Worm (Caenorhabditis elegans) whole organism, young adult: ENCODE results near the gene T10D4.11.

ENCODE experiments used
- B0261.1 ChIP-seq: sonication (generic microtip); optimal IDR thresholded peaks from 2 replicates; lab custom pipeline; 2016; ENCODE audit warnings: mild to moderate bottlenecking, missing genetic modification characterization, moderate library complexity, missing compliant biosample characterization
- C17E4.6 ChIP-seq: fragments of 200-800 bp; sonication (Bioruptor generic); IDR thresholded peaks from 2 replicates; pipeline ENCODE4 v1.3.6; 2022; ENCODE audit warnings: missing genetic modification reagents, missing genetic modification characterization, missing compliant biosample characterization
- F10E7.11 ChIP-seq: sonication (generic microtip); optimal IDR thresholded peaks from 2 replicates; lab custom pipeline; 2017; ENCODE audit warnings: mild to moderate bottlenecking, missing genetic modification characterization, moderate library complexity, missing compliant biosample characterization
- F33H1.4 ChIP-seq: fragments of 200-800 bp; sonication (Bioruptor generic); IDR thresholded peaks from 2 replicates; pipeline ENCODE4 v1.3.6; 2022; ENCODE audit warnings: missing genetic modification reagents, missing genetic modification characterization, missing compliant biosample characterization
- F39B2.1 ChIP-seq: fragments of 200-800 bp; sonication (Bioruptor generic); IDR thresholded peaks from 2 replicates; pipeline ENCODE4 v1.3.6; 2022; ENCODE audit warnings: missing genetic modification reagents, missing genetic modification characterization, missing compliant biosample characterization
- Y53F4B.3 ChIP-seq: fragments of 200-800 bp; sonication (Bioruptor generic); IDR thresholded peaks from 2 replicates; pipeline ENCODE4 v1.3.6; 2022; ENCODE audit warnings: missing genetic modification reagents, missing genetic modification characterization, missing compliant biosample characterization
- Y67H2A.10 ChIP-seq: fragments of 200-800 bp; sonication (Bioruptor generic); conservative IDR thresholded peaks from 2 replicates; pipeline ENCODE4 v1.3.6; 2022; ENCODE audit warnings: missing genetic modification reagents, missing genetic modification characterization, missing compliant biosample characterization
- Y79H2A.3 ChIP-seq: fragments of 200-800 bp; sonication (Bioruptor generic); conservative IDR thresholded peaks from 2 replicates; pipeline ENCODE4 v1.3.6; 2022; ENCODE audit warnings: missing genetic modification reagents, missing genetic modification characterization, missing compliant biosample characterization
- ZK185.1 ChIP-seq: sonication (generic microtip); optimal IDR thresholded peaks from 2 replicates; lab custom pipeline; 2016; ENCODE audit warnings: mild to moderate bottlenecking, missing genetic modification characterization, missing compliant biosample characterization; ENCODE audit not compliant: poor library complexity, severe bottlenecking
- akir-1 ChIP-seq: fragments of 200-800 bp; sonication (Bioruptor generic); optimal IDR thresholded peaks from 2 replicates; lab custom pipeline; 2018; ENCODE audit warnings: mild to moderate bottlenecking, missing genetic modification characterization, moderate library complexity, missing compliant biosample characterization
- athp-1 ChIP-seq: sonication (generic microtip); optimal IDR thresholded peaks from 2 replicates; lab custom pipeline; 2017; ENCODE audit warnings: mild to moderate bottlenecking, missing genetic modification characterization, missing compliant biosample characterization
- attf-6 ChIP-seq: fragments of 200-800 bp; sonication (Bioruptor generic); IDR thresholded peaks from 2 replicates; pipeline ENCODE4 v1.3.6; 2022; ENCODE audit warnings: missing genetic modification reagents, missing genetic modification characterization, missing compliant biosample characterization
- bed-1 ChIP-seq: fragments of 200-800 bp; sonication (Bioruptor generic); IDR thresholded peaks from 2 replicates; pipeline ENCODE4 v1.3.6; 2022; ENCODE audit warnings: missing genetic modification reagents, missing genetic modification characterization, missing compliant biosample characterization
- ceh-100 ChIP-seq: fragments of 200-800 bp; sonication (Bioruptor generic); IDR thresholded peaks from 2 replicates; pipeline ENCODE4 v1.3.6; 2022; ENCODE audit warnings: missing genetic modification reagents, missing genetic modification characterization, missing compliant biosample characterization
- ceh-79 ChIP-seq: sonication (generic microtip); optimal IDR thresholded peaks from 2 replicates; lab custom pipeline; 2017; ENCODE audit warnings: mild to moderate bottlenecking, missing genetic modification characterization, missing compliant biosample characterization
- dox-1 ChIP-seq: fragments of 200-800 bp; sonication (Bioruptor generic); IDR thresholded peaks from 2 replicates; pipeline ENCODE4 v1.3.6; 2022; ENCODE audit warnings: missing genetic modification reagents, missing genetic modification characterization, missing compliant biosample characterization
- dpff-1 ChIP-seq: sonication (generic microtip); optimal IDR thresholded peaks from 2 replicates; lab custom pipeline; 2017; ENCODE audit warnings: mild to moderate bottlenecking, missing genetic modification characterization, missing compliant biosample characterization
- efl-1 ChIP-seq: fragments of 150-350 bp; optimal IDR thresholded peaks from 2 replicates; lab custom pipeline; 2014; ENCODE audit warnings: missing biosample characterization, missing genetic modification reagents, missing genetic modification characterization
- egl-18 ChIP-seq: fragments of 200-800 bp; sonication (Bioruptor generic); IDR thresholded peaks from 2 replicates; pipeline ENCODE4 v1.3.6; 2022; ENCODE audit warnings: missing genetic modification reagents, missing genetic modification characterization, missing compliant biosample characterization
- fkh-3 ChIP-seq: sonication (generic microtip); optimal IDR thresholded peaks from 2 replicates; lab custom pipeline; 2016; ENCODE audit warnings: mild to moderate bottlenecking, missing genetic modification characterization, missing compliant biosample characterization
- him-1 ChIP-seq: sonication (generic microtip); optimal IDR thresholded peaks from 2 replicates; lab custom pipeline; 2016; ENCODE audit warnings: missing genotype, missing genetic modification reagents, missing genetic modification characterization, missing compliant biosample characterization
- lag-1 ChIP-seq: fragments of 200-800 bp; sonication (Bioruptor generic); IDR thresholded peaks from 2 replicates; pipeline ENCODE4 v1.3.6; 2022; ENCODE audit warnings: missing genetic modification reagents, missing genetic modification characterization, missing compliant biosample characterization
- lin-26 ChIP-seq: fragments of 200-800 bp; sonication (Bioruptor generic); IDR thresholded peaks from 2 replicates; pipeline ENCODE4 v1.3.6; 2022; ENCODE audit warnings: missing genetic modification reagents, missing genetic modification characterization, missing compliant biosample characterization
- madf-10 ChIP-seq: sonication (generic microtip); optimal IDR thresholded peaks from 2 replicates; lab custom pipeline; 2016; ENCODE audit warnings: mild to moderate bottlenecking, missing genetic modification characterization, missing compliant biosample characterization
- madf-3 ChIP-seq: fragments of 200-800 bp; sonication (Bioruptor generic); IDR thresholded peaks from 2 replicates; pipeline ENCODE4 v1.3.6; 2022; ENCODE audit warnings: missing genetic modification reagents, missing genetic modification characterization, missing compliant biosample characterization
- madf-8 ChIP-seq: fragments of 200-800 bp; sonication (Bioruptor generic); conservative IDR thresholded peaks from 2 replicates; pipeline ENCODE4 v1.3.6; 2022; ENCODE audit warnings: missing genetic modification reagents, missing genetic modification characterization, missing compliant biosample characterization
- mcd-1 ChIP-seq: fragments of 200-800 bp; sonication (Bioruptor generic); IDR thresholded peaks from 2 replicates; pipeline ENCODE4 v1.3.6; 2022; ENCODE audit warnings: missing genetic modification reagents, missing genetic modification characterization, missing compliant biosample characterization
- mxl-1 ChIP-seq: sonication (generic microtip); optimal IDR thresholded peaks from 2 replicates; lab custom pipeline; 2016; ENCODE audit warnings: missing genetic modification characterization, missing compliant biosample characterization
- nfya-2 ChIP-seq: fragments of 200-800 bp; sonication (Bioruptor generic); IDR thresholded peaks from 2 replicates; pipeline ENCODE4 v1.3.6; 2022; ENCODE audit warnings: missing genetic modification reagents, missing genetic modification characterization, missing compliant biosample characterization
- nfyb-1 ChIP-seq: fragments of 200-800 bp; sonication (Bioruptor generic); IDR thresholded peaks from 2 replicates; pipeline ENCODE4 v1.3.6; 2022; ENCODE audit warnings: missing genetic modification reagents, missing genetic modification characterization, missing compliant biosample characterization
- nhr-179 ChIP-seq: sonication (generic microtip); optimal IDR thresholded peaks from 2 replicates; lab custom pipeline; 2016; ENCODE audit warnings: mild to moderate bottlenecking, missing genetic modification characterization, missing compliant biosample characterization
- nhr-27 ChIP-seq: fragments of 200-800 bp; sonication (Bioruptor generic); optimal IDR thresholded peaks from 2 replicates; lab custom pipeline; 2018; ENCODE audit warnings: mild to moderate bottlenecking, missing genetic modification characterization, moderate library complexity, missing compliant biosample characterization
- pbrm-1 ChIP-seq: fragments of 200-800 bp; sonication (Bioruptor generic); IDR thresholded peaks from 2 replicates; pipeline ENCODE4 v1.3.6; 2022; ENCODE audit warnings: missing genetic modification reagents, missing genetic modification characterization, missing compliant biosample characterization
- pha-4 ChIP-seq: fragments of 150-350 bp; sonication (generic microtip); optimal IDR thresholded peaks from 2 replicates; lab custom pipeline; 2014; ENCODE audit warnings: missing biosample characterization, missing genetic modification reagents, missing genetic modification characterization
- rcor-1 ChIP-seq: fragments of 200-800 bp; sonication (Bioruptor generic); IDR thresholded peaks from 2 replicates; pipeline ENCODE4 v1.3.6; 2022; ENCODE audit warnings: missing genetic modification reagents, missing genetic modification characterization, missing compliant biosample characterization
- snpc-1.1 ChIP-seq: sonication (generic microtip); optimal IDR thresholded peaks from 2 replicates; lab custom pipeline; 2017; ENCODE audit warnings: missing genetic modification characterization, mild to moderate bottlenecking, missing compliant biosample characterization, antibody characterized with exemption, moderate library complexity, missing genotype, missing genetic modification reagents; ENCODE audit not compliant: insufficient read depth
- somi-1 ChIP-seq: fragments of 200-800 bp; sonication (Bioruptor generic); optimal IDR thresholded peaks from 2 replicates; lab custom pipeline; 2018; ENCODE audit warnings: mild to moderate bottlenecking, missing genetic modification characterization, missing compliant biosample characterization
- sptf-2 ChIP-seq: fragments of 200-800 bp; sonication (Bioruptor generic); optimal IDR thresholded peaks from 2 replicates; lab custom pipeline; 2018; ENCODE audit warnings: mild to moderate bottlenecking, missing genetic modification characterization, missing compliant biosample characterization
- tlf-1 ChIP-seq: fragments of 200-800 bp; sonication (Bioruptor generic); optimal IDR thresholded peaks from 2 replicates; lab custom pipeline; 2018; ENCODE audit warnings: mild to moderate bottlenecking, missing genetic modification characterization, missing compliant biosample characterization
- zfh-2 ChIP-seq: fragments of 200-800 bp; sonication (Bioruptor generic); conservative IDR thresholded peaks from 2 replicates; pipeline ENCODE4 v1.3.6; 2022; ENCODE audit warnings: missing genetic modification reagents, missing genetic modification characterization, missing compliant biosample characterization
- ztf-25 ChIP-seq: fragments of 200-800 bp; sonication (Bioruptor generic); IDR thresholded peaks from 2 replicates; pipeline ENCODE4 v1.3.6; 2022; ENCODE audit warnings: missing genetic modification reagents, missing genetic modification characterization, missing compliant biosample characterization
- ztf-3 ChIP-seq: fragments of 200-800 bp; sonication (Bioruptor generic); optimal IDR thresholded peaks from 2 replicates; lab custom pipeline; 2018; ENCODE audit warnings: mild to moderate bottlenecking, missing genetic modification characterization, missing compliant biosample characterization

T10D4.11 gene

DNA sequence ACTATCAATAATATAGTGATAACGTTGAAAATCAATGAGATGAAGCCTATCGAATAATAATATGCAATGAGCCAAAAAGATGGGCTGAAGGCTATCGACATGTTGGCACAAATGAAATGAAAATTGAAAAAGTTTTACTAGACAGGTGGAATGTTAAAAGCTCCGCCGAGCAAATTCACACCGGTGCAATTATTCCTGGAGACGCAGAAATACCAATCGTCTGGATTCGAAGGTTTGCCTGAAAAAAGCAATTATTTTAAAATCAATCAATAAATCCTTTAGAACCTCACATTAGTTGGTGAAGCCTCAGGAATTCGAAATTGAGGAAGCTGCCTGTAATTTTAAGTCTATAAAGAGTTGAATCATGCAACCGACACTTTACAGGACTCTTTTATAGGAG is 5.0 kb upstream of the T10D4.11 start, which contains the start of gene sri-32:
Gene sri-32, minus strand, starts transcription at position 101 of the 400 bp plus-strand sequence.
- TF ChIP-seq bed-1 = no peak
- no peak for TF ChIP-seq ZK185.1 (tag; lab: Kevin White, UChicago)
- TF ChIP-seq nfyb-1 (GFP tag; lab: Robert Waterston, UW) = no peak
- no peak for TF ChIP-seq nfya-2
- no peak for TF ChIP-seq ceh-100 (GFP tag; lab: Robert Waterston, UW)
- TF ChIP-seq nhr-179 (tag; lab: Kevin White, UChicago) = no peak
- no peak for TF ChIP-seq efl-1 (GFP tag; lab: Kevin White, UChicago)
- no peak for TF ChIP-seq athp-1
- no peak for TF ChIP-seq nhr-27
- no peak for TF ChIP-seq attf-6 (GFP tag; lab: Robert Waterston, UW)
- TF ChIP-seq dox-1 (GFP tag; lab: Robert Waterston, UW) = no peak
- no peak for TF ChIP-seq rcor-1 (GFP tag; lab: Robert Waterston, UW)
- no peak for TF ChIP-seq B0261.1 (tag; lab: Kevin White, UChicago)
- no peak for TF ChIP-seq pha-4 (tag; lab: Kevin White, UChicago)
- TF ChIP-seq egl-18 (GFP tag; lab: Robert Waterston, UW) = no peak

- no peak for TF ChIP-seq mxl-1 (tag; lab: Kevin White, UChicago)
- no peak for TF ChIP-seq fkh-3 (tag; lab: Kevin White, UChicago)
- TF ChIP-seq him-1 = no peak
- TF ChIP-seq F10E7.11 (tag; lab: Kevin White, UChicago) = no peak
Observed at ce11 chrII:3151615-3152014, 2.2 kb upstream of the T10D4.11 start, which contains the start of the genes T10D4.14 and T10D4.19. Gene T10D4.14 (minus strand): TSS chrII:3151715. Gene T10D4.19 (plus strand): TSS chrII:3151918.

- no peak for TF ChIP-seq ztf-3 (GFP tag; lab: Kevin White, UChicago)
- no peak for TF ChIP-seq lin-26 (GFP tag; lab: Robert Waterston, UW)
- TF ChIP-seq madf-8 (GFP tag; lab: Robert Waterston, UW) = no peak
- TF ChIP-seq mcd-1 (GFP tag; lab: Robert Waterston, UW) = no peak
- no peak for TF ChIP-seq sptf-2 (GFP tag; lab: Kevin White, UChicago)
- TF ChIP-seq Y67H2A.10 = no peak
- no peak for TF ChIP-seq dpff-1 (tag; lab: Kevin White, UChicago)
Observed at ce11 chrII:3148404-3148803, 1.0 kb downstream of the T10D4.11 start.

ce11 chrII:3145842-3146241 is 3.6 kb downstream of the T10D4.11 start, which contains the start of gene T10D4.15:
Gene T10D4.15 (plus strand): TSS chrII:3146142.
- TF ChIP-seq F33H1.4 (GFP tag; lab: Robert Waterston, UW) = no peak
- TF ChIP-seq F10E7.11 (tag; lab: Kevin White, UChicago) = no peak
- no peak for TF ChIP-seq Y79H2A.3 (GFP tag; lab: Robert Waterston, UW)
- no peak for TF ChIP-seq ztf-25 (GFP tag; lab: Robert Waterston, UW)
- no peak for TF ChIP-seq somi-1 (GFP tag; lab: Kevin White, UChicago)
- no peak for TF ChIP-seq madf-3 (GFP tag; lab: Robert Waterston, UW)
- TF ChIP-seq Y53F4B.3 = no peak
- no peak for TF ChIP-seq snpc-1.1 (tag; lab: Kevin White, UChicago)
- no peak for TF ChIP-seq lag-1 (GFP tag; lab: Robert Waterston, UW)
- no peak for TF ChIP-seq akir-1
- no peak for TF ChIP-seq ceh-100 (GFP tag; lab: Robert Waterston, UW)
- no peak for TF ChIP-seq pbrm-1 (GFP tag; lab: Robert Waterston, UW)
- no peak for TF ChIP-seq F39B2.1 (GFP tag; lab: Robert Waterston, UW)
- TF ChIP-seq ceh-79 (tag; lab: Kevin White, UChicago) = no peak
- no peak for TF ChIP-seq zfh-2
- no peak for TF ChIP-seq tlf-1
- TF ChIP-seq C17E4.6 (GFP tag; lab: Robert Waterston, UW) = no peak
- no peak for TF ChIP-seq madf-10 (tag; lab: Kevin White, UChicago)
- TF ChIP-seq, all 124 proteins: peak for 0
